Worm (Caenorhabditis elegans): ENCODE measurements around the gene C50B6.1.
A peak's percentile ranks its signal among the peaks of the same experiment; 100 is the strongest.

C50B6.1 gene

ce11 chrV:13313045-13313623 is 4.4 kb downstream of the C50B6.1 start, which contains the start of gene C50B6.3 (continued):
- TF ChIP-seq let-526 (GFP tag; IDR thresholded peaks at IDR 0.05) (no peak; the same call in 1 of the 2 replicates), die-1 (tag; optimal IDR thresholded peaks at IDR 0.05) (no peak), snpc-1.1 (tag; optimal IDR thresholded peaks at IDR 0.05; ENCODE audit: insufficient read depth) (no peak), xnd-1 (tag; optimal IDR thresholded peaks at IDR 0.05) (no peak), snpc-3.4 (tag; optimal IDR thresholded peaks at IDR 0.05) (peak; percentile 42), nhr-27 (tag; optimal IDR thresholded peaks at IDR 0.05) (no peak), tbp1 (GFP tag; optimal IDR thresholded peaks at IDR 0.05) (no peak), F57A8.1 (GFP tag; optimal IDR thresholded peaks at IDR 0.05) (no peak), ceh-27 (GFP tag; optimal IDR thresholded peaks at IDR 0.05) (peak; percentile 82), zfh-2 (GFP tag; conservative IDR thresholded peaks at IDR 0.05) (no peak), nfya-1 (tag; optimal IDR thresholded peaks at IDR 0.05; ENCODE audit: borderline replicate concordance, insufficient read depth) (no peak), B0035.1 (tag; optimal IDR thresholded peaks at IDR 0.05) (no peak), ztf-25 (GFP tag; IDR thresholded peaks at IDR 0.05) (no peak), nhr-179 (tag; optimal IDR thresholded peaks at IDR 0.05) (no peak), ztf-26 (tag; optimal IDR thresholded peaks at IDR 0.05) (no peak), chd-7 (tag; optimal IDR thresholded peaks at IDR 0.05) (no peak), sdz-38 (tag; optimal IDR thresholded peaks at IDR 0.05) (no peak), snpc-4 (GFP tag; optimal IDR thresholded peaks at IDR 0.05) (no peak), snpc-4 (tag; optimal IDR thresholded peaks at IDR 0.05) (peak in 2 of 4 experiments; percentile 31 to 45), bed-1 (GFP tag; IDR thresholded peaks at IDR 0.05) (no peak), F10E7.11 (tag; optimal IDR thresholded peaks at IDR 0.05) (no peak), ztf-18 (tag; optimal IDR thresholded peaks at IDR 0.05) (no peak), lin-54 (GFP tag; optimal IDR thresholded peaks at IDR 0.05) (peak; percentile 71), cebp-1 (GFP tag; IDR thresholded peaks at IDR 0.05) (no peak), cebp-1 (tag; optimal IDR thresholded peaks at IDR 0.05) (no peak), hrde-1 (tag; optimal IDR thresholded peaks at IDR 0.05; ENCODE audit: borderline replicate concordance) (no peak), nhr-120 (GFP tag; IDR thresholded peaks at IDR 0.05) (no peak), nfyb-1 (GFP tag; IDR thresholded peaks at IDR 0.05) (no peak), hsf-1 (GFP tag; IDR thresholded peaks at IDR 0.05) (no peak), rcor-1 (GFP tag; IDR thresholded peaks at IDR 0.05) (no peak), pbrm-1 (GFP tag; IDR thresholded peaks at IDR 0.05) (no peak), fkh-3 (tag; optimal IDR thresholded peaks at IDR 0.05) (no peak), ekl-4 (GFP tag; IDR thresholded peaks at IDR 0.05) (no peak), Y53F4B.3 (GFP tag; IDR thresholded peaks at IDR 0.05) (no peak), rpc-1 (optimal IDR thresholded peaks at IDR 0.05) (no peak), rpc-1 (tag; optimal IDR thresholded peaks at IDR 0.05) (no peak), ceh-58 (GFP tag; IDR thresholded peaks at IDR 0.05) (no peak), gei-17 (GFP tag; optimal IDR thresholded peaks at IDR 0.05) (no peak), ztf-28 (GFP tag; IDR thresholded peaks at IDR 0.05) (0 out of 2 replicates have a peak, but pooled peaks have one; percentile 35), lin-40 (tag; optimal IDR thresholded peaks at IDR 0.05) (peak; percentile 65), ztf-22 (GFP tag; optimal IDR thresholded peaks at IDR 0.05) (no peak), B0019.2 (GFP tag; conservative IDR thresholded peaks at IDR 0.05) (no peak), lin-35 (GFP tag; optimal IDR thresholded peaks at IDR 0.05) (peak in 1 of 3 experiments; percentile 72), attf-6 (GFP tag; IDR thresholded peaks at IDR 0.05) (no peak), ceh-91 (GFP tag; IDR thresholded peaks at IDR 0.05) (peak; percentile 47; the same call in 1 of the 2 replicates), ets-4 (GFP tag; optimal IDR thresholded peaks at IDR 0.05) (no peak), hmg-1.2 (GFP tag; IDR thresholded peaks at IDR 0.05) (0 out of 2 replicates have a peak, but pooled peaks have one; percentile 35), madf-10 (tag; optimal IDR thresholded peaks at IDR 0.05) (peak; percentile 34), unc-62 (GFP tag; optimal IDR thresholded peaks at IDR 0.05) (no peak)

Measured in whole organism, young adult.